Worm (Caenorhabditis elegans) whole organism, L3 larva: ENCODE data around the gene K08E4.7.

Experiments
- ama-1 ChIP-seq: fragments of 150-350 bp; optimal IDR thresholded peaks from 2 replicates; lab custom pipeline; 2018
- ceh-16 ChIP-seq: sonication (generic microtip); optimal IDR thresholded peaks from 2 replicates; lab custom pipeline; 2017; ENCODE audit warnings: missing biosample characterization, missing genetic modification characterization
- daf-12 ChIP-seq: fragments of 150-350 bp; optimal IDR thresholded peaks from 2 replicates; lab custom pipeline; 2014; ENCODE audit warnings: missing biosample characterization, missing genetic modification reagents, missing genetic modification characterization
- egl-27 ChIP-seq: sonication (generic microtip); optimal IDR thresholded peaks from 4 replicates; lab custom pipeline; 2017; ENCODE audit warnings: missing biosample characterization, missing genetic modification reagents, missing genetic modification characterization
- elt-1 ChIP-seq: fragments of 150-350 bp; optimal IDR thresholded peaks from 2 replicates; lab custom pipeline; 2014; ENCODE audit warnings: missing biosample characterization, missing genetic modification characterization
- elt-2 ChIP-seq: sonication (generic microtip); optimal IDR thresholded peaks from 2 replicates; lab custom pipeline; 2016; ENCODE audit warnings: missing genetic modification reagents, mild to moderate bottlenecking, missing genetic modification characterization, missing compliant biosample characterization
- elt-3 ChIP-seq, 3 experiments: fragments of 150-350 bp in 1 of 3; sonication (generic microtip) in 2 of 3; optimal IDR thresholded peaks; 2 replicates in 2 of 3; 4 replicates in 1 of 3; lab custom pipeline; 2014 to 2017; ENCODE audit warnings: missing biosample characterization in 3 of 3, missing genetic modification characterization in 3 of 3
- eor-1 ChIP-seq, 2 experiments: fragments of 150-350 bp; optimal IDR thresholded peaks; 2 replicates each; lab custom pipeline; 2014 to 2018; ENCODE audit warnings: missing biosample characterization in 2 of 2, missing genetic modification characterization in 2 of 2
- fkh-10 ChIP-seq: sonication (generic microtip); optimal IDR thresholded peaks from 2 replicates; lab custom pipeline; 2017; ENCODE audit warnings: missing biosample characterization, missing genetic modification reagents, missing genetic modification characterization
- fkh-2 ChIP-seq: fragments of 150-350 bp; optimal IDR thresholded peaks from 2 replicates; lab custom pipeline; 2014; ENCODE audit warnings: missing biosample characterization, missing genetic modification reagents, missing genetic modification characterization
- fos-1 ChIP-seq: fragments of 150-350 bp; optimal IDR thresholded peaks from 2 replicates; lab custom pipeline; 2014; ENCODE audit warnings: missing biosample characterization, missing genetic modification characterization
- hmg-11 ChIP-seq: sonication (generic microtip); optimal IDR thresholded peaks from 2 replicates; lab custom pipeline; 2016; ENCODE audit warnings: missing genetic modification characterization, missing compliant biosample characterization
- lin-39 ChIP-seq: fragments of 150-350 bp; optimal IDR thresholded peaks from 2 replicates; lab custom pipeline; 2018; ENCODE audit warnings: missing biosample characterization, missing genetic modification reagents, missing genetic modification characterization
- lsy-12 ChIP-seq: sonication (generic microtip); optimal IDR thresholded peaks from 2 replicates; lab custom pipeline; 2016; ENCODE audit warnings: mild to moderate bottlenecking, missing genetic modification characterization, missing compliant biosample characterization
- mml-1 ChIP-seq: fragments of 150-350 bp; sonication (generic microtip); optimal IDR thresholded peaks from 3 replicates; lab custom pipeline; 2014; ENCODE audit warnings: missing biosample characterization, missing genetic modification characterization
- nhr-11 ChIP-seq: fragments of 150-350 bp; optimal IDR thresholded peaks from 2 replicates; lab custom pipeline; 2014; ENCODE audit warnings: missing biosample characterization, missing genetic modification characterization
- nhr-12 ChIP-seq: fragments of 150-350 bp; optimal IDR thresholded peaks from 2 replicates; lab custom pipeline; 2014; ENCODE audit warnings: missing biosample characterization, missing genetic modification characterization
- nhr-23 ChIP-seq: fragments of 150-350 bp; optimal IDR thresholded peaks from 2 replicates; lab custom pipeline; 2014; ENCODE audit warnings: missing biosample characterization, missing genetic modification reagents, missing genetic modification characterization
- nhr-237 ChIP-seq: fragments of 150-350 bp; optimal IDR thresholded peaks from 2 replicates; lab custom pipeline; 2014; ENCODE audit warnings: missing biosample characterization, missing genetic modification characterization
- nhr-25 ChIP-seq: sonication (generic microtip); optimal IDR thresholded peaks from 2 replicates; lab custom pipeline; 2017; ENCODE audit warnings: missing biosample characterization, missing genetic modification characterization
- nhr-28 ChIP-seq: fragments of 150-350 bp; optimal IDR thresholded peaks from 2 replicates; lab custom pipeline; 2014; ENCODE audit warnings: missing biosample characterization, missing genetic modification characterization
- nhr-43 ChIP-seq: sonication (generic microtip); optimal IDR thresholded peaks from 2 replicates; lab custom pipeline; 2016; ENCODE audit warnings: mild to moderate bottlenecking, missing genetic modification characterization, missing compliant biosample characterization; ENCODE audit not compliant: poor library complexity, severe bottlenecking
- nhr-67 ChIP-seq: fragments of 150-350 bp; optimal IDR thresholded peaks from 2 replicates; lab custom pipeline; 2014; ENCODE audit warnings: missing biosample characterization, missing genetic modification characterization
- nhr-77 ChIP-seq: fragments of 150-350 bp; optimal IDR thresholded peaks from 2 replicates; lab custom pipeline; 2014; ENCODE audit warnings: missing biosample characterization, missing genetic modification characterization
- pqm-1 ChIP-seq: fragments of 150-350 bp; optimal IDR thresholded peaks from 2 replicates; lab custom pipeline; 2017; ENCODE audit warnings: missing biosample characterization, missing genetic modification characterization, inconsistent platforms
- sea-2 ChIP-seq: fragments of 150-350 bp; sonication (generic microtip); optimal IDR thresholded peaks from 4 replicates; lab custom pipeline; 2014; ENCODE audit warnings: missing biosample characterization, missing genetic modification reagents, missing genetic modification characterization
- skn-1 ChIP-seq: fragments of 150-350 bp; optimal IDR thresholded peaks from 2 replicates; lab custom pipeline; 2014; ENCODE audit warnings: missing biosample characterization, missing genetic modification characterization
- snpc-4 ChIP-seq: fragments of 150-350 bp; optimal IDR thresholded peaks from 2 replicates; lab custom pipeline; 2014; ENCODE audit warnings: missing biosample characterization, missing genetic modification characterization
- tbx-2 ChIP-seq: sonication (generic microtip); optimal IDR thresholded peaks from 2 replicates; lab custom pipeline; 2016; ENCODE audit warnings: mild to moderate bottlenecking, missing genetic modification characterization, missing compliant biosample characterization
- unc-62 ChIP-seq: fragments of 150-350 bp; sonication (generic microtip); optimal IDR thresholded peaks from 4 replicates; lab custom pipeline; 2014; ENCODE audit warnings: missing biosample characterization, missing genetic modification reagents, missing genetic modification characterization
- ztf-11 ChIP-seq: fragments of 150-350 bp; optimal IDR thresholded peaks from 2 replicates; lab custom pipeline; 2014; ENCODE audit warnings: missing biosample characterization, missing genetic modification characterization
- ztf-4 ChIP-seq: fragments of 150-350 bp; optimal IDR thresholded peaks from 2 replicates; lab custom pipeline; 2014; ENCODE audit warnings: missing biosample characterization, missing genetic modification characterization

Gene K08E4.7

DNA sequence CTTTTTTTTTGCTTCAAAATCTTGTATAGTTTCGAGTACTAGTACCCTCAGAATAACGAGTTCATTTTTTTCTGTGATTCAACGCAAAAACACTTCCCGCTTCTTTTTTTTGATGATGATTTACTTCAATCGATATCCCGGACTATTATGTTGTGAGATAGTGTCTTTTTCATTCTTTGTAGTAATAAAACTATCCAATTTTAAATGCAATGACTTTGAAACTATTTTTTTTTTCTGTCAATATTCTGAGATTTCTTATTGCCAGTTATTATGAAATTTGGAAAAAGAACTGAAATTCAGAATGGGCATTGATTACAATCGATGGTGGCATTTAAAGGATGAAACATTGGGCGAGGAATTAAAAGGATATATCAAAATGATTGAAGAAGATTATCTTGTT lies 30.0 kb downstream of the K08E4.7 start, which contains the start of gene M18.3:
Gene M18.3 (plus strand): TSS at position 301 of the 400 bp plus-strand sequence.
- TF ChIP-seq nhr-67 (tag; lab: Kevin White, UChicago), result no peak
- TF ChIP-seq daf-12 (tag; lab: Kevin White, UChicago), result no peak
- TF ChIP-seq nhr-11 (tag; lab: Kevin White, UChicago), result no peak
- TF ChIP-seq nhr-12 (tag; lab: Kevin White, UChicago), result no peak
- TF ChIP-seq lsy-12, result no peak
- no peak for TF ChIP-seq nhr-23
- TF ChIP-seq ceh-16, result no peak
- TF ChIP-seq mml-1 (tag; lab: Kevin White, UChicago), result no peak
- TF ChIP-seq nhr-77, result no peak
- TF ChIP-seq eor-1 (tag; optimal IDR thresholded peaks at IDR 0.05; lab: Kevin White, UChicago), result no peak
- TF ChIP-seq, all 47 proteins: peak for 0

DNA sequence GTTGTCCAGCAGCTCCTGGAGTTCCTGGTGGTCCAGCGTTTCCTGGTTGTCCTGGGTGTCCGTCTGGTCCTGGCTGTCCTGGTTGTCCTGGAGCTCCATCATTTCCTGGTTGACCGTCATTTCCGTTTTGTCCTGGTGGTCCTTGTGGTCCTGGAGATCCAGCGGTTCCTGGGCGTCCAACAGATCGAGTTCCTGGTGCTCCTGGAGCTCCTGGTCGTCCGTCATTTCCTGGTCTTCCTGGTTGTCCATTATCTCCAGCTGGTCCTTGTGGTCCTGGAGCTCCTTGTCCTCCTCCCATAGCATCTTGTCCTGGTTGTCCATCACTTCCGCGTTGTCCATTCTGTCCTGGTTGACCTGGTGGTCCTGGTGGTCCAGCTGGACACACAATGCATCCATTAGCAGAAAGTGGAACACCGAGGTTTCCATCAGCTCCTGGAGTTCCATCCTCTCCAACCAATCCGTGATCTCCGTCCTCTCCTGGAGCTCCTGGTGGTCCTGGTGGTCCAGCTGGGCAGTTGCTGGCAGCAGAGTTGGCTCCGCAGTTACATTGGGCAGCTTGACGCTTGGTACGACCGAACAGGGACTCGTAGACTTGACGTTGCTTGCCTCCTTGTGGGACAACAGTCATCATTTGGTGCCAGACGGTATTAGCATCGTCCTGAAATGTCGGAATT lies 33.5 kb downstream of the K08E4.7 start:
- no peak for TF ChIP-seq ztf-11 (tag; lab: Kevin White, UChicago)
- TF ChIP-seq nhr-43 (tag; lab: Kevin White, UChicago), result no peak
- no peak for TF ChIP-seq tbx-2 (tag; lab: Kevin White, UChicago)
- TF ChIP-seq unc-62 (GFP tag; lab: Kevin White, UChicago), result no peak
- TF ChIP-seq skn-1 (tag; lab: Kevin White, UChicago), result no peak
- TF ChIP-seq mml-1 (tag; lab: Kevin White, UChicago), result no peak
- no peak for TF ChIP-seq lin-39 (tag; lab: Kevin White, UChicago)
- TF ChIP-seq sea-2 (GFP tag; lab: Kevin White, UChicago), result no peak
- TF ChIP-seq elt-1 (tag; lab: Kevin White, UChicago), result no peak
- no peak for TF ChIP-seq eor-1 (tag; optimal IDR thresholded peaks at IDR 0.05; lab: Kevin White, UChicago)
- no peak for TF ChIP-seq elt-2
- no peak for TF ChIP-seq nhr-77

DNA sequence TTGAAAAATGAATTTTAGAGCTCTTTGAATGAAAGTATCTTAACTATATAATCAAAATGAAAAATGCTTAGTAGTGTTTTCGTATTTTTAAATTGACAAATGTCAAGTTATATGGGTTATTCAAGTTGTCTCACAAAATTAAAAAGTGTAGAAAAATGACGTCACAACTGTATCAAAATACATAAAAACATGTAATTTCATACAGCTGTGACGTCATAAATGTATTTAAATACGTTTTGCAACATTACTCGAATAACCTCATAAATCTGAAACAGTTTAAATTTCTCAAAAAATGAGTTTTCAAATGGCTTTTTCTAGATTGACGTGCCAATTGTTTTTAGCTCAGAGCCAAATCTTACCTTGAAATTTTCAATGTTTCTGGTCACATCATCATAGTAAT lies 34.1 kb downstream of the K08E4.7 start:
- TF ChIP-seq tbx-2 (tag; lab: Kevin White, UChicago) (no peak), mml-1 (tag; lab: Kevin White, UChicago) (no peak), elt-3 (tag; optimal IDR thresholded peaks at IDR 0.05; lab: Kevin White, UChicago) (no peak), egl-27 (no peak)

DNA sequence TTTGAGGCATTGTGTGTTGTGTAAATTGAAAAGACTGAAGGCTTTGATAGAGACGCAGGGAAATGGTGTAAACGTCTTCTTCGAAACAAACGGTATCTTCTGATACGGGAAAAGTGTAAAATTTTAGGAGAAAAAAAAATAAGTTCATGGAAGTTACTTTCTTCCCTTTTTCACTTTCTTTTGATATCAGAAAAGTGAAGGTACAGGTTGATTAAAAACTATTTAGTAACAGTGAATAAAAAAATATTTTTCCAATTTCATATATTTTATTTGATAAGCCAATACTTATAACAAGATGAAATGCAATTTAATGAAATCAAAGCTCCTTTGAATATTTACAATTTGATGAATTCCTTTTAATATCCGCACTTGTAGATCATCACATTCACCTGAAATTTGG lies 34.7 kb downstream of the K08E4.7 start, which contains the start of gene col-129:
Gene col-129 (minus strand): TSS at position 101 of the 400 bp plus-strand sequence.
- TF ChIP-seq nhr-237 (tag; lab: Kevin White, UChicago) (no peak), daf-12 (tag; lab: Kevin White, UChicago) (no peak), snpc-4 (no peak), fos-1 (tag; lab: Kevin White, UChicago) (no peak), hmg-11 (tag; lab: Kevin White, UChicago) (no peak), lsy-12 (no peak), fkh-10 (GFP tag; lab: Kevin White, UChicago) (no peak), nhr-67 (tag; lab: Kevin White, UChicago) (no peak), mml-1 (tag; lab: Kevin White, UChicago) (no peak), nhr-28 (no peak), unc-62 (GFP tag; lab: Kevin White, UChicago) (no peak), nhr-43 (tag; lab: Kevin White, UChicago) (no peak), eor-1 (tag; optimal IDR thresholded peaks at IDR 0.05; lab: Kevin White, UChicago) (no peak)

DNA sequence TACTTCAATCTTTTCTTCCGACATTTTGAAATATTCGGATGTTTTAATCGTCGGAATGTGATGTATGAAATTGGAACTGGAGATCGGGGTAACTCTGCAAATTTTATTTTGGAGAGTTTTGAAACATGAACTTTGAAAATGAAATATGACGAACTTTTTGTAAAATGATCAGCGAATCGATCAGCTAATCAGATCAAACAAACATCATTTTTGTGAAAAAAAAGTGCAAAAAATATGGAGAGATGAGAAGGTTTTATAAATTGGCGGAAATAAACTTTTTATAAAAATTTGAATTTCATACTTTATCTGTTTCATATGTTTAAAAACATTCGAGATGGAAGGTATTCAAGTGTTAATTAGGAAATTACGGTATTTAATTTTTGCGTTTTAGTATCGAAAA lies 35.9 kb downstream of the K08E4.7 start, which contains the start of gene dlc-2:
Gene dlc-2 (minus strand): TSS at position 101 of the 400 bp plus-strand sequence.
- TF ChIP-seq ztf-4, result no peak
- TF ChIP-seq sea-2 (GFP tag; lab: Kevin White, UChicago), result no peak
- no peak for TF ChIP-seq nhr-43 (tag; lab: Kevin White, UChicago)
- no peak for TF ChIP-seq snpc-4
- no peak for TF ChIP-seq nhr-28
- TF ChIP-seq fkh-10 (GFP tag; lab: Kevin White, UChicago), result no peak
- TF ChIP-seq pqm-1 (tag; lab: Kevin White, UChicago), result no peak
- no peak for TF ChIP-seq nhr-237 (tag; lab: Kevin White, UChicago)
- TF ChIP-seq tbx-2 (tag; lab: Kevin White, UChicago), result no peak
- no peak for TF ChIP-seq nhr-25 (tag; lab: Kevin White, UChicago)
- no peak for TF ChIP-seq fkh-2 (tag; lab: Kevin White, UChicago)
- no peak for TF ChIP-seq ama-1
